Fruit fly (Drosophila melanogaster): Measurements from ENCODE around the gene Muc11A.

The Muc11A gene

dm6 chrX:12059495-12059894 is at the start of gene Muc11A:
Muc11A (plus strand) TSS chrX:12059795.
- TF ChIP-seq tai (GFP tag; optimal IDR thresholded peaks at IDR 0.05) (no peak), woc (GFP tag; optimal IDR thresholded peaks at IDR 0.05) (no peak)

- peak; percentile 69 for TF ChIP-seq Myc (optimal IDR thresholded peaks at IDR 0.05)
- TF ChIP-seq fru (GFP tag; optimal IDR thresholded peaks at IDR 0.05): peak; percentile 20
- TF ChIP-seq psq (GFP tag; optimal IDR thresholded peaks at IDR 0.05): no peak
Observed at dm6 chrX:12012149-12013097, 47.2 kb upstream of the Muc11A start, which contains the start of the genes CG1492 and regucalcin. CG1492 (minus strand) TSS chrX:12012211. regucalcin (plus strand) TSS chrX:12012377.

- TF ChIP-seq dsf (GFP tag; optimal IDR thresholded peaks at IDR 0.05; ENCODE audit: borderline replicate concordance) (no peak), Vsx2 (GFP tag; optimal IDR thresholded peaks at IDR 0.05; ENCODE audit: partially characterized antibody) (no peak), jim (GFP tag; optimal IDR thresholded peaks at IDR 0.05) (no peak), Myc (optimal IDR thresholded peaks at IDR 0.05) (peak; percentile 11), ey (GFP tag; optimal IDR thresholded peaks at IDR 0.05) (no peak), fru (GFP tag; optimal IDR thresholded peaks at IDR 0.05) (no peak)
Observed at dm6 chrX:12013098-12013493, 46.5 kb upstream of the Muc11A start.

- TF ChIP-seq Hr83 (GFP tag; optimal IDR thresholded peaks at IDR 0.05; ENCODE audit: poor library complexity, severe bottlenecking): no peak
- TF ChIP-seq Mio (GFP tag; optimal IDR thresholded peaks at IDR 0.05): no peak
- peak; percentile 23 for TF ChIP-seq Jra (GFP tag; optimal IDR thresholded peaks at IDR 0.05)
- no peak for TF ChIP-seq lola (GFP tag; optimal IDR thresholded peaks at IDR 0.05)
- no peak for TF ChIP-seq brk (GFP tag; optimal IDR thresholded peaks at IDR 0.05)
- TF ChIP-seq Dfd (GFP tag; optimal IDR thresholded peaks at IDR 0.05): no peak
- no peak for TF ChIP-seq sage (GFP tag; optimal IDR thresholded peaks at IDR 0.05)
- no peak for TF ChIP-seq Dif (GFP tag; optimal IDR thresholded peaks at IDR 0.05; ENCODE audit: partially characterized antibody)
- TF ChIP-seq Rel (GFP tag; optimal IDR thresholded peaks at IDR 0.05): no peak
- TF ChIP-seq Rel (tag; optimal IDR thresholded peaks at IDR 0.05): peak; percentile 46
Observed at dm6 chrX:12014131-12014530, 45.5 kb upstream of the Muc11A start.

dm6 chrX:12014800-12015389 is 44.7 kb upstream of the Muc11A start:
- TF ChIP-seq Mio (GFP tag; optimal IDR thresholded peaks at IDR 0.05) (no peak), foxo (GFP tag; optimal IDR thresholded peaks at IDR 0.05) (peak in 1 of 2 experiments; percentile 61), ey (GFP tag; optimal IDR thresholded peaks at IDR 0.05) (peak; percentile 37), Rel (GFP tag; optimal IDR thresholded peaks at IDR 0.05) (no peak), Rel (tag; optimal IDR thresholded peaks at IDR 0.05) (peak; percentile 18), lola (GFP tag; optimal IDR thresholded peaks at IDR 0.05) (no peak), h (GFP tag; optimal IDR thresholded peaks at IDR 0.05) (peak; percentile 59), sv (GFP tag; optimal IDR thresholded peaks at IDR 0.05) (no peak), fru (GFP tag; optimal IDR thresholded peaks at IDR 0.05) (peak; percentile 79), Jra (GFP tag; optimal IDR thresholded peaks at IDR 0.05) (peak; percentile 52), jim (GFP tag; optimal IDR thresholded peaks at IDR 0.05) (no peak), CG9705 (GFP tag; optimal IDR thresholded peaks at IDR 0.05) (no peak), br (GFP tag; optimal IDR thresholded peaks at IDR 0.05) (peak; percentile 34), Dfd (GFP tag; optimal IDR thresholded peaks at IDR 0.05) (no peak), psq (GFP tag; optimal IDR thresholded peaks at IDR 0.05) (peak; percentile 42), Hnf4 (GFP tag; optimal IDR thresholded peaks at IDR 0.05) (peak; percentile 17), Dif (GFP tag; optimal IDR thresholded peaks at IDR 0.05; ENCODE audit: partially characterized antibody) (no peak), OdsH (GFP tag; optimal IDR thresholded peaks at IDR 0.05) (peak; percentile 33), woc (GFP tag; optimal IDR thresholded peaks at IDR 0.05) (peak; percentile 54), sage (GFP tag; optimal IDR thresholded peaks at IDR 0.05) (peak; percentile 70), Vsx2 (GFP tag; optimal IDR thresholded peaks at IDR 0.05; ENCODE audit: partially characterized antibody) (no peak), brk (GFP tag; optimal IDR thresholded peaks at IDR 0.05) (no peak), Sp1 (GFP tag; optimal IDR thresholded peaks at IDR 0.05) (peak; percentile 40), CG32264 (GFP tag; optimal IDR thresholded peaks at IDR 0.05) (no peak), usp (GFP tag; optimal IDR thresholded peaks at IDR 0.05) (no peak), HLH106 (tag; optimal IDR thresholded peaks at IDR 0.05) (peak; percentile 46), tai (GFP tag; optimal IDR thresholded peaks at IDR 0.05) (no peak), pan (optimal IDR thresholded peaks at IDR 0.05) (no peak), Hr83 (GFP tag; optimal IDR thresholded peaks at IDR 0.05; ENCODE audit: poor library complexity, severe bottlenecking) (no peak), CrebA (GFP tag; optimal IDR thresholded peaks at IDR 0.05; ENCODE audit: borderline replicate concordance) (no peak), Abd-B (GFP tag; optimal IDR thresholded peaks at IDR 0.05) (no peak), Myc (optimal IDR thresholded peaks at IDR 0.05) (no peak), dsf (GFP tag; optimal IDR thresholded peaks at IDR 0.05; ENCODE audit: borderline replicate concordance) (no peak), dmrt93B (GFP tag; optimal IDR thresholded peaks at IDR 0.05) (no peak), GATAd (GFP tag; optimal IDR thresholded peaks at IDR 0.05) (no peak), Hr78 (GFP tag; optimal IDR thresholded peaks at IDR 0.05) (no peak)
